Worm (Caenorhabditis elegans) whole organism, L4/young adult: ENCODE data around the gene F26A1.7.

Experiments used
- W03F9.2 ChIP-seq: fragments of 150-350 bp; optimal IDR thresholded peaks from 2 replicates; lab custom pipeline; 2014; ENCODE audit warnings: missing biosample characterization, missing genetic modification characterization
- dao-5 ChIP-seq: sonication (generic microtip); optimal IDR thresholded peaks from 2 replicates; lab custom pipeline; 2016; ENCODE audit warnings: missing genotype, missing genetic modification characterization, moderate library complexity, missing compliant biosample characterization
- him-1 ChIP-seq: sonication (generic microtip); optimal IDR thresholded peaks from 2 replicates; lab custom pipeline; 2016; ENCODE audit warnings: missing genotype, missing genetic modification reagents, missing genetic modification characterization, missing compliant biosample characterization

Gene F26A1.7

ce11 chrIII:4819843-4820242 lies at the start of gene F26A1.7:
Gene F26A1.7 (minus strand): TSS chrIII:4819943.
- no peak for TF ChIP-seq dao-5
- TF ChIP-seq W03F9.2 (tag; lab: Kevin White, UChicago): no peak
- no peak for TF ChIP-seq him-1 (tag; lab: Kevin White, UChicago)

DNA sequence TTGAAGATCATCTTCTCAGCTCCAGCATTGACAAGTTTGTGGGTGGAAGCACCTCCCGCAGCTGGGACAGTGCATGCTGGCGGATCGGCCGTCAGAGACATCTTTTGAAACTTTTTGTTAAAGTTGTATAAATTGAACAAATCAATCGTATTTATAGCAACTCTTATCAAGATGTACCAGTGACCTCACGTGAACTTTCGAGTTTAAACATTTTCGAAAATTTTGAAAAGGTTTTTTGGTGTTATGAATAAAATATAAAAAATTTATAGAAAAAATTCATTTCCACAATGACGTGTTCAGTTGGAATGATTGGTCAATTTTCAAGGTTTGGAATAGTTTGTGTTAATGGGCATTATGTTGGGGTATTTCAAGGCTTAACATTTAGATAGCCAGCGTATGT lies 48.9 kb upstream of the F26A1.7 start, which contains the start of the genes msd-4 and C35D10.3:
TSS of gene msd-4 (minus strand) at position 101 of the 400 bp plus-strand sequence.
TSS of gene C35D10.3 (plus strand) at position 279 of the 400 bp plus-strand sequence.
- TF ChIP-seq W03F9.2 (tag; lab: Kevin White, UChicago): no peak

ce11 chrIII:4866762-4867161 lies 47.0 kb upstream of the F26A1.7 start, which contains the start of gene C35D10.17:
Gene C35D10.17 (plus strand): TSS chrIII:4867062.
- TF ChIP-seq him-1 (tag; lab: Kevin White, UChicago) (no peak), dao-5 (no peak), W03F9.2 (tag; lab: Kevin White, UChicago) (no peak)

ce11 chrIII:4863127-4863526 lies 43.4 kb upstream of the F26A1.7 start, which contains the start of gene coq-8:
Gene coq-8 (plus strand): TSS chrIII:4863427.
- TF ChIP-seq dao-5 (no peak), W03F9.2 (tag; lab: Kevin White, UChicago) (no peak), him-1 (tag; lab: Kevin White, UChicago) (no peak)

ce11 chrIII:4861744-4862401 lies 42.1 kb upstream of the F26A1.7 start, which contains the start of the genes C35D10.10 and C35D10.5:
Gene C35D10.10 (minus strand): TSS chrIII:4861794.
Gene C35D10.5 (plus strand): TSS chrIII:4862351.
- TF ChIP-seq dao-5 (no peak), W03F9.2 (tag; lab: Kevin White, UChicago) (no peak), him-1 (tag; lab: Kevin White, UChicago) (no peak)

DNA sequence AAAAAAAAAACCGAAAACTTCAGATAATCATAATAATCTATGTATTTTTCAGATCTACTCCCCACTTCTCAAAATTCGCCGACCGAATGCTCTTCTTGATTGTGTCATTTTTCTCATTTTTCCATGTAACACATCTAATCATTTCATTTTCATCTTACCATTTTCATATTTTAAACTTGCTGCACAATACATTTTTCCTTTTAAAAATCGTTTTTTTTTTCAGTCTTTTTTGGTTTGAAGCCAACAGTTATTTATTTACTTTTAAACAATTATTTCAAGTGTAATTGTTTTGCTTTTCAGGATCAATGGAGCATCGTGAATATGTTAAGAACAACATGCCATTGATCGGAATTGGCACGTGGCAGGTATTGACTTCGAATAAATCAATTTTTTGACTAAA lies 39.3 kb upstream of the F26A1.7 start, which contains the start of gene C35D10.6:
TSS of gene C35D10.6 (plus strand) at position 301 of the 400 bp plus-strand sequence.
- TF ChIP-seq dao-5 (no peak), him-1 (tag; lab: Kevin White, UChicago) (no peak), W03F9.2 (tag; lab: Kevin White, UChicago) (no peak)

ce11 chrIII:4856992-4857391 lies 37.2 kb upstream of the F26A1.7 start:
- TF ChIP-seq W03F9.2 (tag; lab: Kevin White, UChicago) (no peak), dao-5 (no peak), him-1 (tag; lab: Kevin White, UChicago) (no peak)

DNA sequence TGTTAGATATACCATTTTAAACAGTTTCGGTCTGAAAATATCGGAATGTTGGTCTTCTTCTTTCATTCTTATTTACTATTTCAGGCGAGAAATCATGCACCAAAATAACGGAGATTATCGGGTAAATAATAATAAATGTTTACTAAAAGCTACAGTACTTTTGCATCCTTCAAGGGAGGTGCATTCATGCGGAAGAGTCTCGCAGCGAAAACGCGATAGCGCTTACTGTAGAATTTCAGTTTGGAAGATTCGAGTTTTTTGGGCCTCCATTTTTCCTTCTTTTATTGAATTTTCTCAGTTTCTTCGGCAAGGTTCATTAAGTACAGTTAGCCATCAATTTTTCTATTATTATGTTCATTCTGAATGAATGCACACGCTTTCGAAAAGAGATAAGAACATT lies 36.4 kb upstream of the F26A1.7 start, which contains the start of gene C35D10.7:
TSS of gene C35D10.7 (plus strand) at position 85 of the 400 bp plus-strand sequence.
- no peak for TF ChIP-seq W03F9.2 (tag; lab: Kevin White, UChicago)
- TF ChIP-seq dao-5: no peak
- no peak for TF ChIP-seq him-1 (tag; lab: Kevin White, UChicago)

- TF ChIP-seq dao-5: no peak
- no peak for TF ChIP-seq W03F9.2 (tag; lab: Kevin White, UChicago)
- no peak for TF ChIP-seq him-1 (tag; lab: Kevin White, UChicago)
Measured at ce11 chrIII:4854918-4855317, 35.2 kb upstream of the F26A1.7 start, which contains the start of gene C35D10.8. Gene C35D10.8 (plus strand): TSS chrIII:4855218.

DNA sequence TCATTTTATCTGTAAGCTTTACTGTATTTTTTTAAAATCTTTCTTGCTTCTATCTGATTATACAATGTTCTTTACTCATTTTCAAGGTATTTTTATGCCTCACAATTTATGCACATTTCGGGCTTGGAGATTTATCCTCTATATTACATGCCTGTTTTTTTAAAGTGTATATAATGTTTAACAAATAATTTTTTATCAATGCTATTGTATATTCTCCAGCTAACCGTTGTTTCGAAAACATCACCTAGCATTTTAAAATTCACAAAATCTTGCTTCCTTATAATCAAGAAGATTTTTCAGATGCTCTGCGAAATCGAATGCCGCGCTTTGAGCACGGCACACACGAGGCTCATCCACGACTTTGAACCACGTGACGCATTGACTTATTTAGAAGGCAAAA lies 32.3 kb upstream of the F26A1.7 start, which contains the start of gene ced-4:
TSS of gene ced-4 (plus strand) at position 301 of the 400 bp plus-strand sequence.
- TF ChIP-seq W03F9.2 (tag; lab: Kevin White, UChicago) (no peak), him-1 (tag; lab: Kevin White, UChicago) (no peak), dao-5 (no peak)

DNA sequence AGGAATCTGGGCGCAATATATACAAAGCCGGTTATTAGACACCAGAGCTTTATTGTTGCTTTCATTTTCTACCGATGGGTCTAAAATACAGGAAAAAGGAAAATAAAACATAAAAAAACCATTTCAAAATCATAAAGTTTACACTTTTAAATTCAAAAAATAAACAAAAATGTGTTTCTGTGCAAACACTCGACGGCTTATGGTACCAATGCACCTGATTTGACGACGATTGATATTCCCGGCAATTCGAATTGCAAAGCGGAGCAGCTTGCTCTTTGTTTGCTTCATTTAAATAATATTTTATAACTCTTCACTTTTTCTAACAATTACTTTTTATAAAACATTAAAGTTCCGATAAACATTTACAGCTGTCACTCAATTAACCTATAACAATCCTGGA lies 30.4 kb upstream of the F26A1.7 start, which contains the start of gene F26A1.1:
TSS of gene F26A1.1 (plus strand) at position 369 of the 400 bp plus-strand sequence.
- no peak for TF ChIP-seq dao-5
- peak; percentile 73 for TF ChIP-seq W03F9.2 (tag; lab: Kevin White, UChicago)

- TF ChIP-seq him-1 (tag; lab: Kevin White, UChicago) (no peak), dao-5 (no peak), W03F9.2 (tag; lab: Kevin White, UChicago) (no peak)
Measured at ce11 chrIII:4849739-4850138, 30.0 kb upstream of the F26A1.7 start, which contains the start of gene nonu-1. Gene nonu-1 (minus strand): TSS chrIII:4849907.

- TF ChIP-seq him-1 (tag; lab: Kevin White, UChicago): no peak
- no peak for TF ChIP-seq dao-5
- no peak for TF ChIP-seq W03F9.2 (tag; lab: Kevin White, UChicago)
Measured at ce11 chrIII:4844327-4844726, 24.6 kb upstream of the F26A1.7 start, which contains the start of the genes clec-157 and fkh-5. Gene clec-157 (minus strand): TSS chrIII:4844427. Gene fkh-5 (plus strand): TSS chrIII:4844662.

ce11 chrIII:4842173-4842572 lies 22.4 kb upstream of the F26A1.7 start, which contains the start of gene clec-156:
Gene clec-156 (minus strand): TSS chrIII:4842273.
- TF ChIP-seq W03F9.2 (tag; lab: Kevin White, UChicago) (no peak), him-1 (tag; lab: Kevin White, UChicago) (no peak), dao-5 (no peak)
